Worm (Caenorhabditis elegans) whole organism, L1 larva: Measurements from ENCODE around the gene srd-56.

Experiments
- fkh-10 ChIP-seq: sonication (generic microtip); optimal IDR thresholded peaks from 2 replicates; lab custom pipeline; 2017; ENCODE audit warnings: missing biosample characterization, missing genetic modification reagents, missing genetic modification characterization
- mab-9 ChIP-seq: fragments of 200-800 bp; sonication (Bioruptor generic); IDR thresholded peaks from 2 replicates; pipeline ENCODE4 v1.3.6; 2022; ENCODE audit warnings: missing genetic modification reagents, missing genetic modification characterization, missing compliant biosample characterization
- mdl-1 ChIP-seq, 2 experiments: fragments of 150-350 bp; optimal IDR thresholded peaks; 2 replicates each; lab custom pipeline; 2014 to 2017; ENCODE audit warnings: missing biosample characterization in 2 of 2, missing genetic modification characterization in 2 of 2, inconsistent platforms in 1 of 2
- nhr-77 ChIP-seq: fragments of 150-350 bp; optimal IDR thresholded peaks from 2 replicates; lab custom pipeline; 2014; ENCODE audit warnings: missing biosample characterization, missing genetic modification characterization
- snpc-4 ChIP-seq: fragments of 150-350 bp; optimal IDR thresholded peaks from 2 replicates; lab custom pipeline; 2014; ENCODE audit warnings: missing biosample characterization, missing genetic modification characterization

DNA sequence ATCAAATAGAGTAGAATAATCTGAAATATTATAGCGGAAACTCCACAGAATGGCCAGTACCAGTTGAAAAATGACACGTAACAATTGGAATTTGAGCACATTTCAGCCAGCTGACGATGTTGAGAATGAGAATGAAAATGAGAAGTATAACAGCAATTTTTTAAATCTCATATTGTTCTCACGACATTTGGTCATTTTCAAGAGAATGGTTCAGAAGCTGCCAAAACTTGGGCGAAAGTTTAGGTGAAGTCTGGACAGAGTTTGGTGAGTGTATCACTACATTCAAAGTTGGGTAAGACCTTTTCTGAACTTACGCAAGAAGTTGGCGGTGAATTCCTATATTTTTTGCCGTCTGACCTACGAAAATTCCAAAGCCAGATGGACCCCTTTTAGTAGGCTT is 1.9 kb upstream of the srd-56 start, which contains the start of gene srd-58:
- TF ChIP-seq nhr-77 (tag; lab: Kevin White, UChicago) (no peak), snpc-4 (tag; lab: Kevin White, UChicago) (no peak), mab-9 (no peak), mdl-1 (tag; optimal IDR thresholded peaks at IDR 0.05; lab: Kevin White, UChicago) (no peak), fkh-10 (GFP tag; lab: Kevin White, UChicago) (no peak)
